Fruit fly (Drosophila melanogaster) whole organism, pupa: ENCODE results near the gene CG14120.

Source experiments
- CG10348 ChIP-seq: fragments of 200-800 bp; sonication (Bioruptor generic); IDR thresholded peaks from 2 replicates; pipeline ENCODE4 v1.3.6; 2022; ENCODE audit warnings: missing biosample characterization, missing genetic modification characterization
- CG12605 ChIP-seq: fragments of 200-800 bp; sonication (Bioruptor generic); IDR thresholded peaks from 2 replicates; pipeline ENCODE4 v1.3.6; 2022; ENCODE audit warnings: missing biosample characterization, missing genetic modification characterization
- CG13204 ChIP-seq: fragments of 200-800 bp; sonication (Bioruptor generic); optimal IDR thresholded peaks from 2 replicates; lab custom pipeline; 2018; ENCODE audit warnings: missing biosample characterization, mild to moderate bottlenecking, missing genetic modification characterization, moderate library complexity
- CG15710 ChIP-seq: fragments of 200-800 bp; sonication (Bioruptor generic); optimal IDR thresholded peaks from 2 replicates; lab custom pipeline; 2018; ENCODE audit warnings: missing biosample characterization, mild to moderate bottlenecking, missing genetic modification characterization, moderate library complexity
- CG32121 ChIP-seq: fragments of 200-800 bp; sonication (Bioruptor generic); IDR thresholded peaks from 2 replicates; pipeline ENCODE4 v1.3.6; 2022; ENCODE audit warnings: missing biosample characterization, missing genetic modification characterization
- CG34367 ChIP-seq: fragments of 200-800 bp; sonication (Bioruptor generic); optimal IDR thresholded peaks from 2 replicates; lab custom pipeline; 2018; ENCODE audit warnings: missing biosample characterization, mild to moderate bottlenecking, missing genetic modification characterization
- CG8301 ChIP-seq: fragments of 200-800 bp; sonication (Bioruptor generic); optimal IDR thresholded peaks from 2 replicates; lab custom pipeline; 2018; ENCODE audit warnings: missing biosample characterization, mild to moderate bottlenecking, missing genetic modification characterization
- CG9948 ChIP-seq: fragments of 200-800 bp; sonication (Bioruptor generic); optimal IDR thresholded peaks from 2 replicates; lab custom pipeline; 2018; ENCODE audit warnings: missing biosample characterization, mild to moderate bottlenecking, missing genetic modification characterization, moderate library complexity
- D1 ChIP-seq: fragments of 200-800 bp; sonication (Bioruptor generic); optimal IDR thresholded peaks from 2 replicates; lab custom pipeline; 2018; ENCODE audit warnings: missing biosample characterization, mild to moderate bottlenecking, missing genetic modification characterization, moderate library complexity
- EcR ChIP-seq: fragments of 200-800 bp; sonication (Bioruptor generic); optimal IDR thresholded peaks from 3 replicates; lab custom pipeline; 2019; ENCODE audit warnings: missing biosample characterization, missing genetic modification characterization, mild to moderate bottlenecking, moderate library complexity, missing genetic modification reagents
- fd96Ca ChIP-seq: fragments of 200-800 bp; sonication (Bioruptor generic); IDR thresholded peaks from 3 replicates; pipeline ENCODE4 v1.3.6; 2022; ENCODE audit warnings: missing biosample characterization, missing genetic modification characterization
- rn ChIP-seq: fragments of 200-800 bp; sonication (Bioruptor generic); IDR thresholded peaks from 2 replicates; pipeline ENCODE4 v1.3.6; 2022; ENCODE audit warnings: missing biosample characterization, missing genetic modification characterization

DNA sequence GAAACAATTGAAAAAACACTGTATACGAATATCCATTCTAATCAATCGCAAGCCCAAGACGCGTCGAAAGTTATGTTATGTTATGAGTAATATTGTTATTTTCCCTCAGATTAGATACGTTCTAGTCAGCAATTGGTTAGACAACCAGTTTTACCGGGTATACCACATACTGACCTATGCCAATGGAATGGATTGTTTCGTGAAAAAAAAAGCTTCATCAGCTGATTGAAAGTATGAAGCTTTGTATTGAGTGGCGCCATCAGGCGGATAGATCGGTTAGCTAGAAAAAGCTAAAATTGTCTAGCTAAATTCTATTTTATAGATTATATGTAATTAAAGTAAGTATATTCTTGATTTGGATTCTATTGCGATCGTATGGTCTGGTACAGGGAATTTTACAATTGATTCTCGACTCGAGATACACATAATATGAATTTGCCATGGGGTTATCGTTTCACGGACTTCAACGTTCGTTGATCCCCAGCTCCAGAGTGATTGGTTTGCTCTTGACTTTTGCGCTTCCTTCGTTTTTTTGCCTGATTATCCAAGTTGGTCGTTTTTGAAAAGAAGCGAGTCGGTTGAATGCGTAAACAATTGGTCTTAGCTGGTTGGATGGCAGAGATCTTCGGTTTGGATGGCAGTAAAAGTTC lies 17.9 kb downstream of the CG14120 start, which contains the start of gene CG12520:
- TF ChIP-seq EcR (peak; percentile 66), fd96Ca (GFP tag; lab: Robert Waterston, UW) (no peak), rn (GFP tag; lab: Robert Waterston, UW) (no peak), CG15710 (tag; lab: Kevin White, UChicago) (no peak), CG13204 (GFP tag; lab: Kevin White, UChicago) (no peak), CG32121 (GFP tag; lab: Robert Waterston, UW) (no peak), CG12605 (GFP tag; lab: Robert Waterston, UW) (no peak), CG9948 (tag; lab: Kevin White, UChicago) (no peak), CG34367 (tag; lab: Kevin White, UChicago) (no peak), D1 (tag; lab: Kevin White, UChicago) (no peak), CG10348 (GFP tag; lab: Robert Waterston, UW) (no peak), CG8301 (tag; lab: Kevin White, UChicago) (no peak)
